Worm (Caenorhabditis elegans) whole organism, L4/young adult: ENCODE data around the gene ifas-3.

Experiments
- W03F9.2 ChIP-seq: fragments of 150-350 bp; optimal IDR thresholded peaks from 2 replicates; lab custom pipeline; 2014; ENCODE audit warnings: missing biosample characterization, missing genetic modification characterization
- dao-5 ChIP-seq: sonication (generic microtip); optimal IDR thresholded peaks from 2 replicates; lab custom pipeline; 2016; ENCODE audit warnings: missing genotype, missing genetic modification characterization, moderate library complexity, missing compliant biosample characterization
- him-1 ChIP-seq: sonication (generic microtip); optimal IDR thresholded peaks from 2 replicates; lab custom pipeline; 2016; ENCODE audit warnings: missing genotype, missing genetic modification reagents, missing genetic modification characterization, missing compliant biosample characterization

ce11 chrIV:15962219-15962762 lies 11.6 kb upstream of the ifas-3 start, which contains the start of gene lgc-19:
- TF ChIP-seq him-1 (tag; lab: Kevin White, UChicago) (no peak), dao-5 (no peak), W03F9.2 (tag; lab: Kevin White, UChicago) (no peak)
